Comparison of ENCODE assay signal across 2 worm cellular contexts in genomic region chrIV:3044158-3044557, ce11.
TF ChIP-seq lines count a peak whose summit lies in the region.

No protein-coding gene starts in this region.

TF ChIP-seq in whole organism, L4 larva, 104 proteins besides CTCF, POLR2A, EP300 and RAD21:
- TF ChIP-seq set-16 (GFP tag; IDR thresholded peaks at IDR 0.05; lab: Robert Waterston, UW) (peak; percentile 90), aha-1 (tag; lab: Kevin White, UChicago) (peak; percentile 46), pha-4 (GFP tag; IDR thresholded peaks at IDR 0.05; lab: Robert Waterston, UW) (0 out of 2 replicates have a peak, but pooled peaks have one; percentile 47), pha-4 (tag; optimal IDR thresholded peaks at IDR 0.05; lab: Kevin White, UChicago) (no peak), lir-3 (tag; optimal IDR thresholded peaks at IDR 0.05; lab: Kevin White, UChicago) (no peak), nhr-76 (tag; optimal IDR thresholded peaks at IDR 0.05; lab: Kevin White, UChicago) (no peak), D1046.2 (GFP tag; IDR thresholded peaks at IDR 0.05; lab: Robert Waterston, UW) (no peak)

TF ChIP-seq in whole organism, young adult, 124 proteins besides CTCF, POLR2A, EP300 and RAD21:
- peak; percentile 81 for TF ChIP-seq zfh-2 (GFP tag; conservative IDR thresholded peaks at IDR 0.05; lab: Robert Waterston, UW)
- TF ChIP-seq mcd-1 (GFP tag; IDR thresholded peaks at IDR 0.05; lab: Robert Waterston, UW): no peak
- 0 out of 2 replicates have a peak, but pooled peaks have one; percentile 9 for TF ChIP-seq lin-26 (GFP tag; IDR thresholded peaks at IDR 0.05; lab: Robert Waterston, UW)
- TF ChIP-seq egrh-3 (GFP tag; IDR thresholded peaks at IDR 0.05; lab: Robert Waterston, UW): peak; percentile 76; the same call in 1 of the 2 replicates
TF ChIP-seq in whole organism, young adult: peak in this region for 3.
